Worm (Caenorhabditis elegans) whole organism, L4 larva: ENCODE results near the gene daf-11.

Experiments
- ama-1 ChIP-seq: fragments of 150-350 bp; optimal IDR thresholded peaks from 2 replicates; lab custom pipeline; 2014; ENCODE audit warnings: inconsistent platforms, mixed read lengths
- dmd-6 ChIP-seq: fragments of 200-800 bp; sonication (Bioruptor generic); IDR thresholded peaks from 2 replicates; pipeline ENCODE4 v1.3.6; 2022; ENCODE audit warnings: missing genetic modification reagents, missing genetic modification characterization, missing compliant biosample characterization
- fkh-10 ChIP-seq: fragments of 150-350 bp; optimal IDR thresholded peaks from 2 replicates; lab custom pipeline; 2014; ENCODE audit warnings: missing biosample characterization, missing genetic modification reagents, missing genetic modification characterization
- lin-15B ChIP-seq: fragments of 150-350 bp; sonication (generic microtip); optimal IDR thresholded peaks from 3 replicates; lab custom pipeline; 2014; ENCODE audit warnings: missing biosample characterization, missing genetic modification characterization
- mep-1 ChIP-seq: fragments of 150-350 bp; sonication (generic microtip); optimal IDR thresholded peaks from 3 replicates; lab custom pipeline; 2014; ENCODE audit warnings: missing biosample characterization, missing genetic modification characterization
- nhr-237 ChIP-seq: sonication (generic microtip); optimal IDR thresholded peaks from 2 replicates; lab custom pipeline; 2017; ENCODE audit warnings: missing biosample characterization, missing genetic modification characterization
- nhr-77 ChIP-seq: fragments of 150-350 bp; optimal IDR thresholded peaks from 2 replicates; lab custom pipeline; 2014; ENCODE audit warnings: missing biosample characterization, missing genetic modification characterization
- unc-62 ChIP-seq, 3 experiments: fragments of 150-350 bp in 1 of 3; sonication (generic microtip); optimal IDR thresholded peaks in 2 of 3; peaks in 1 of 3; 1 replicate in 1 of 3; 2 replicates in 2 of 3; lab custom pipeline; 2014 to 2017; ENCODE audit warnings: missing biosample characterization in 3 of 3, missing genetic modification characterization in 3 of 3, missing genetic modification reagents in 3 of 3, missing genotype in 1 of 3
- ztf-11 ChIP-seq: fragments of 150-350 bp; optimal IDR thresholded peaks from 2 replicates; lab custom pipeline; 2014; ENCODE audit warnings: missing biosample characterization, missing genetic modification characterization
- ztf-7 ChIP-seq: fragments of 150-350 bp; optimal IDR thresholded peaks from 2 replicates; lab custom pipeline; 2014; ENCODE audit warnings: missing biosample characterization, missing genetic modification characterization

DNA sequence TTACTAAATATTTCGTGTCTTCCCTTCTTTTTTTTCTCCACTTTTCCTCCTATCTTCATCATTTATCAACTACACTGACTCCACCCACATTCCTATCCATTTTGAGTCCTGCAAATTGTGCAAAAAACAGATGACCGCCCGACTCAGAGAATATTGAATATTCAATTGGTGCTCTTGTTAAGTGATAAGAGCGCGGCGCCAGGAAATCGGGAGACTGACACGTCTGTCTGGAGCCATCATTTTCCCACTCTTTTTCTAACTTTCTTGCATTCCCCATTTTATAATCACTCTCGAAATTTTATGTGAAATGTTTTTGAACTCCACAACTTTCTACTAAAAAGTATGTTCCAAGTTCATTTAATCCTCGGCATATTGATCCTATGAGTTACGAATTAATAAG lies 30.0 kb upstream of the daf-11 start:
- TF ChIP-seq unc-62 (GFP tag; optimal IDR thresholded peaks at IDR 0.05 in 1 of 2; lab: Kevin White, UChicago) (no peak), unc-62 (tag; optimal IDR thresholded peaks at IDR 0.05; lab: Kevin White, UChicago) (no peak), ama-1 (lab: Kevin White, UChicago) (no peak), nhr-77 (tag; lab: Kevin White, UChicago) (no peak), nhr-237 (no peak), ztf-11 (tag; lab: Kevin White, UChicago) (no peak), fkh-10 (GFP tag; lab: Kevin White, UChicago) (no peak), dmd-6 (peak; percentile 70), mep-1 (no peak), lin-15B (tag; lab: Kevin White, UChicago) (no peak), ztf-7 (tag; lab: Kevin White, UChicago) (no peak)
